Fruit fly (Drosophila melanogaster) whole organism: Measurements from ENCODE around the gene CG14259.

ENCODE experiments used
- CG8478 ChIP-seq: fragments of >200 bp; optimal IDR thresholded peaks from 2 replicates; lab custom pipeline; 2018; ENCODE audit warnings: inconsistent platforms
- Dll ChIP-seq: fragments of >200 bp; optimal IDR thresholded peaks from 2 replicates; lab custom pipeline; 2017
- EcR ChIP-seq, 2 experiments: fragments of >200 bp; optimal IDR thresholded peaks; 2 replicates each; lab custom pipeline; 2017; ENCODE audit warnings: missing biosample characterization in 2 of 2, missing genetic modification characterization in 2 of 2, missing genetic modification reagents in 2 of 2
- pan ChIP-seq: fragments of >200 bp; optimal IDR thresholded peaks from 2 replicates; lab custom pipeline; 2017
- usp ChIP-seq: fragments of >200 bp; optimal IDR thresholded peaks from 2 replicates; lab custom pipeline; 2017; ENCODE audit warnings: missing biosample characterization, missing genetic modification characterization, mixed read lengths

DNA sequence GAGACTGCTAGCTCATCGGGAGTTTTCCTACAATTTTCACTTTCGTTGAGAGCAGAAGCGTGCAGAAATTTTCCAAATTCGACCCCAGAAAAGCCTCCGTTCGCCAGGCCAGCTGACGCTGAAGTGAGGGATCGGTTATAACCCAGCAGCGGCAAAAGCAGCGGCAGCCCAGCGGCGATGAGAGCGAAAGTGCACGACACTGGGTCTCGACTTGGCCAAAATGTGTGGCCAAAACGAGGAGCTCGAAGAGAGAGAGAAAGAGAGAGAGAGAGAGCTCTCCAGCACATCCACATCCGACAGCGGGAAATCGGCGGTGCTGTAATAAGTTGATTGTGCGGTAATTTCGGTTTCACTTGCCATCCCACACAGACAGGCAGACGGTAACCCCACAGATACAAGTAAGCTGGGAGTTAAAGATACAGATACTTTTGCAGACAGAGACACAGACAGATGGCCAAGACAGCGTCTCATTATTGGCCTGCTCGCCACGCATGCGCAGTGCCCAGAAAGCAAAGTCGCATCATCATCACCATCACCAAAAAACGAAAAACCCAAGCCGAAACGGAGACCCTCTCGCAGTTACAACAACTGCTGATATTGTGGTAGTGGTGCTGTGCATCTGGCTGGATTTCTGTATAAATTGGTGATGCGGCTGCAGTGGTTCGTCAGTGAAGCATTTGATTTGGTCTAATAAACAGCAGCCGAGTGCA lies 45.6 kb upstream of the CG14259 start, which contains the start of gene TwdlT:
- no peak for TF ChIP-seq pan (lab: Kevin White, UChicago)
- no peak for TF ChIP-seq Dll (lab: Kevin White, UChicago)
- no peak for TF ChIP-seq usp (GFP tag; lab: Kevin White, UChicago)
- TF ChIP-seq EcR (GFP tag; optimal IDR thresholded peaks at IDR 0.05; lab: Kevin White, UChicago) = no peak
- no peak for TF ChIP-seq CG8478 (lab: Kevin White, UChicago)
